Fruit fly (Drosophila melanogaster) whole organism, wandering third instar larva: ENCODE results near the gene CAH7.

Experiments used
- Abd-B ChIP-seq: fragments of >200 bp; optimal IDR thresholded peaks from 2 replicates; lab custom pipeline; 2017; ENCODE audit warnings: missing biosample characterization, missing genetic modification characterization
- CG32264 ChIP-seq: fragments of 200-800 bp; sonication (Bioruptor generic); optimal IDR thresholded peaks from 2 replicates; lab custom pipeline; 2016; ENCODE audit warnings: missing biosample characterization, missing genetic modification characterization
- CG9705 ChIP-seq: fragments of 200-800 bp; sonication (Bioruptor generic); optimal IDR thresholded peaks from 2 replicates; lab custom pipeline; 2018; ENCODE audit warnings: missing biosample characterization, mild to moderate bottlenecking, missing genetic modification characterization
- CrebA ChIP-seq: fragments of 200-800 bp; sonication (Bioruptor generic); optimal IDR thresholded peaks from 2 replicates; lab custom pipeline; 2016; ENCODE audit warnings: missing biosample characterization, mild to moderate bottlenecking, missing genetic modification characterization, borderline replicate concordance
- Dfd ChIP-seq: fragments of >200 bp; optimal IDR thresholded peaks from 2 replicates; lab custom pipeline; 2017; ENCODE audit warnings: missing biosample characterization, missing genetic modification characterization
- Dif ChIP-seq: fragments of 200-275, 200-300 bp; sonication (Bioruptor generic); optimal IDR thresholded peaks from 2 replicates; lab custom pipeline; 2018; ENCODE audit warnings: missing biosample characterization, missing genetic modification characterization; ENCODE audit not compliant: partially characterized antibody
- GATAd ChIP-seq: sonication (Bioruptor generic); optimal IDR thresholded peaks from 2 replicates; lab custom pipeline; 2016; ENCODE audit warnings: missing biosample characterization, missing genetic modification characterization
- HLH106 ChIP-seq: fragments of 200-800 bp; optimal IDR thresholded peaks from 3 replicates; lab custom pipeline; 2019; ENCODE audit warnings: missing biosample characterization, mild to moderate bottlenecking, missing genetic modification characterization, moderate library complexity
- Hnf4 ChIP-seq: fragments of 200-800 bp; sonication (Bioruptor generic); optimal IDR thresholded peaks from 2 replicates; lab custom pipeline; 2016; ENCODE audit warnings: missing biosample characterization, mild to moderate bottlenecking, missing genetic modification characterization
- Hr83 ChIP-seq: fragments of 200-300 bp; sonication (Bioruptor generic); optimal IDR thresholded peaks from 2 replicates; lab custom pipeline; 2016; ENCODE audit warnings: missing biosample characterization, mild to moderate bottlenecking, missing genetic modification characterization, moderate library complexity; ENCODE audit not compliant: poor library complexity, severe bottlenecking
- Mio ChIP-seq: sonication (Bioruptor generic); optimal IDR thresholded peaks from 2 replicates; lab custom pipeline; 2016; ENCODE audit warnings: missing biosample characterization, missing genetic modification characterization
- Myc ChIP-seq: fragments of >200 bp; optimal IDR thresholded peaks from 2 replicates; lab custom pipeline; 2017
- N ChIP-seq: fragments of >200 bp; optimal IDR thresholded peaks from 2 replicates; lab custom pipeline; 2018; ENCODE audit warnings: missing biosample characterization, missing external identifiers, missing genetic modification characterization
- OdsH ChIP-seq: fragments of 200-800 bp; sonication (Bioruptor generic); optimal IDR thresholded peaks from 2 replicates; lab custom pipeline; 2016; ENCODE audit warnings: missing biosample characterization, mild to moderate bottlenecking, missing genetic modification characterization
- Rel ChIP-seq, 2 experiments: fragments of 200-800 bp; sonication (Bioruptor generic) in 1 of 2; optimal IDR thresholded peaks; 2 replicates in 1 of 2; 3 replicates in 1 of 2; lab custom pipeline; 2016 to 2019; ENCODE audit warnings: mild to moderate bottlenecking in 2 of 2, missing biosample characterization in 2 of 2, missing genetic modification characterization in 2 of 2, moderate library complexity in 1 of 2
- Sp1 ChIP-seq: fragments of 200-800 bp; sonication (Bioruptor generic); optimal IDR thresholded peaks from 3 replicates; lab custom pipeline; 2019; ENCODE audit warnings: missing biosample characterization, mild to moderate bottlenecking, missing genetic modification characterization, moderate library complexity
- Vsx2 ChIP-seq: fragments of 200-300, 225-300 bp; sonication (Bioruptor generic); optimal IDR thresholded peaks from 2 replicates; lab custom pipeline; 2018; ENCODE audit warnings: missing biosample characterization, missing genetic modification characterization; ENCODE audit not compliant: partially characterized antibody
- br ChIP-seq: fragments of 200-800 bp; sonication (Bioruptor generic); optimal IDR thresholded peaks from 2 replicates; lab custom pipeline; 2016; ENCODE audit warnings: missing biosample characterization, missing genetic modification characterization
- brk ChIP-seq: fragments of 200-800 bp; sonication (Bioruptor generic); optimal IDR thresholded peaks from 2 replicates; lab custom pipeline; 2016; ENCODE audit warnings: missing biosample characterization, mild to moderate bottlenecking, missing genetic modification characterization
- dl ChIP-seq, 2 experiments: fragments of 175-275, 200-275 bp in 1 of 2; fragments of 200-275 bp in 1 of 2; sonication (Bioruptor generic); optimal IDR thresholded peaks; lab custom pipeline; 2018; ENCODE audit warnings: mild to moderate bottlenecking in 2 of 2, missing biosample characterization in 2 of 2, missing genetic modification characterization in 2 of 2, moderate library complexity in 2 of 2; ENCODE audit not compliant: partially characterized antibody in 2 of 2, insufficient read depth in 1 of 2
- dmrt93B ChIP-seq: fragments of 200-800 bp; sonication (Bioruptor generic); optimal IDR thresholded peaks from 2 replicates; lab custom pipeline; 2018; ENCODE audit warnings: missing biosample characterization, mild to moderate bottlenecking, missing genetic modification characterization
- ey ChIP-seq: fragments of 200-800 bp; sonication (Bioruptor generic); optimal IDR thresholded peaks from 2 replicates; lab custom pipeline; 2016; ENCODE audit warnings: missing biosample characterization, missing genetic modification characterization
- foxo ChIP-seq, 2 experiments: fragments of 200-800 bp; sonication (Bioruptor generic); optimal IDR thresholded peaks; 2 replicates in 1 of 2; 3 replicates in 1 of 2; lab custom pipeline; 2016 to 2017; ENCODE audit warnings: missing biosample characterization in 2 of 2, missing genetic modification characterization in 2 of 2
- fru ChIP-seq: fragments of 200-800 bp; sonication (Bioruptor generic); optimal IDR thresholded peaks from 3 replicates; lab custom pipeline; 2016; ENCODE audit warnings: missing biosample characterization, mild to moderate bottlenecking, missing genetic modification characterization
- h ChIP-seq: fragments of 200-800 bp; sonication (Bioruptor generic); optimal IDR thresholded peaks from 3 replicates; lab custom pipeline; 2016; ENCODE audit warnings: missing biosample characterization, mild to moderate bottlenecking, missing genetic modification characterization
- jim ChIP-seq: fragments of 175-275, 200-325 bp; sonication (Bioruptor generic); optimal IDR thresholded peaks from 2 replicates; lab custom pipeline; 2016; ENCODE audit warnings: missing biosample characterization, mild to moderate bottlenecking, missing genetic modification characterization
- psq ChIP-seq: fragments of 200-800 bp; sonication (Bioruptor generic); optimal IDR thresholded peaks from 3 replicates; lab custom pipeline; 2017; ENCODE audit warnings: missing biosample characterization, mild to moderate bottlenecking, missing genetic modification characterization, moderate library complexity
- rgr ChIP-seq: fragments of 200-800 bp; sonication (Bioruptor generic); optimal IDR thresholded peaks from 3 replicates; lab custom pipeline; 2016; ENCODE audit warnings: missing biosample characterization, mild to moderate bottlenecking, missing genetic modification characterization
- sage ChIP-seq: fragments of 200-800 bp; sonication (Bioruptor generic); optimal IDR thresholded peaks from 2 replicates; lab custom pipeline; 2016; ENCODE audit warnings: missing biosample characterization, mild to moderate bottlenecking, missing genetic modification characterization
- sv ChIP-seq: fragments of 200-800 bp; sonication (Bioruptor generic); optimal IDR thresholded peaks from 3 replicates; lab custom pipeline; 2016; ENCODE audit warnings: missing biosample characterization, missing genetic modification characterization
- tai ChIP-seq: sonication (Bioruptor generic); optimal IDR thresholded peaks from 2 replicates; lab custom pipeline; 2016; ENCODE audit warnings: missing biosample characterization, missing genetic modification characterization
- usp ChIP-seq: fragments of >200 bp; optimal IDR thresholded peaks from 2 replicates; lab custom pipeline; 2017; ENCODE audit warnings: missing biosample characterization, missing genetic modification characterization
- woc ChIP-seq: sonication (Bioruptor generic); optimal IDR thresholded peaks from 2 replicates; lab custom pipeline; 2016; ENCODE audit warnings: missing biosample characterization, mild to moderate bottlenecking, missing genetic modification characterization

CAH7 gene

dm6 chr3R:10121266-10121904 lies 9.3 kb downstream of the CAH7 start, which contains the start of the genes gammaSnap2 and ATPsynepsilonL:
Gene gammaSnap2 (minus strand): TSS chr3R:10121400.
Gene ATPsynepsilonL (plus strand): TSS chr3R:10121773.
- TF ChIP-seq rgr (no peak), psq (GFP tag; lab: Kevin White, UChicago) (no peak), fru (GFP tag; lab: Kevin White, UChicago) (no peak), foxo (GFP tag; optimal IDR thresholded peaks at IDR 0.05; lab: Kevin White, UChicago) (no peak), usp (no peak), tai (no peak), CG32264 (no peak), GATAd (GFP tag; lab: Kevin White, UChicago) (no peak)

- TF ChIP-seq Sp1 (GFP tag; lab: Kevin White, UChicago) (no peak), sv (no peak), dmrt93B (no peak), Abd-B (GFP tag; lab: Kevin White, UChicago) (no peak), br (GFP tag; lab: Kevin White, UChicago) (no peak), Mio (GFP tag; lab: Kevin White, UChicago) (no peak), Hnf4 (GFP tag; lab: Kevin White, UChicago) (no peak), foxo (GFP tag; optimal IDR thresholded peaks at IDR 0.05; lab: Kevin White, UChicago) (no peak), sage (GFP tag; lab: Kevin White, UChicago) (no peak), rgr (no peak)
- TF ChIP-seq, all 38 proteins: peak for 0
Measured at dm6 chr3R:10124764-10125163, 12.7 kb downstream of the CAH7 start.

dm6 chr3R:10125477-10125876 lies 13.4 kb downstream of the CAH7 start, which contains the start of gene knk:
Gene knk (minus strand): TSS chr3R:10125664.
- TF ChIP-seq dl (GFP tag; optimal IDR thresholded peaks at IDR 0.05; lab: Kevin White, UChicago; ENCODE audit: insufficient read depth in 1 of 2, partially characterized antibody in 2 of 2), result peak in 1 of 2 experiments; percentile 47
- TF ChIP-seq Abd-B (GFP tag; lab: Kevin White, UChicago), result no peak
- no peak for TF ChIP-seq dmrt93B
- no peak for TF ChIP-seq CrebA (GFP tag; lab: Kevin White, UChicago)
- no peak for TF ChIP-seq foxo (GFP tag; optimal IDR thresholded peaks at IDR 0.05; lab: Kevin White, UChicago)
- no peak for TF ChIP-seq Dfd (GFP tag; lab: Kevin White, UChicago)
- TF ChIP-seq brk (GFP tag; lab: Kevin White, UChicago), result no peak
- peak; percentile 52 for TF ChIP-seq Hnf4 (GFP tag; lab: Kevin White, UChicago)
- peak; percentile 35 for TF ChIP-seq h (GFP tag; lab: Kevin White, UChicago)
- TF ChIP-seq jim (GFP tag; lab: Kevin White, UChicago), result no peak
- no peak for TF ChIP-seq Mio (GFP tag; lab: Kevin White, UChicago)
- no peak for TF ChIP-seq N (GFP tag; lab: Kevin White, UChicago)
- TF ChIP-seq HLH106 (tag; lab: Kevin White, UChicago), result no peak
- TF ChIP-seq Hr83 (GFP tag; lab: Kevin White, UChicago), result no peak
- TF ChIP-seq woc (GFP tag; lab: Kevin White, UChicago), result peak; percentile 10
- TF ChIP-seq tai, result peak; percentile 14
- TF ChIP-seq OdsH (GFP tag; lab: Kevin White, UChicago), result no peak
- peak; percentile 56 for TF ChIP-seq Vsx2 (GFP tag; lab: Kevin White, UChicago)
- TF ChIP-seq Dif, result peak; percentile 69
- no peak for TF ChIP-seq rgr

dm6 chr3R:10130091-10130490 lies 18.1 kb downstream of the CAH7 start:
- TF ChIP-seq Mio (GFP tag; lab: Kevin White, UChicago), result no peak
- peak; percentile 34 for TF ChIP-seq sv
- TF ChIP-seq Rel (GFP tag; optimal IDR thresholded peaks at IDR 0.05; lab: Kevin White, UChicago), result no peak
- TF ChIP-seq Rel (tag; optimal IDR thresholded peaks at IDR 0.05; lab: Kevin White, UChicago), result no peak
- peak; percentile 71 for TF ChIP-seq h (GFP tag; lab: Kevin White, UChicago)
- TF ChIP-seq CG9705 (GFP tag; lab: Kevin White, UChicago), result no peak
- peak; percentile 57 for TF ChIP-seq br (GFP tag; lab: Kevin White, UChicago)
- peak; percentile 14 for TF ChIP-seq sage (GFP tag; lab: Kevin White, UChicago)
- peak; percentile 51 for TF ChIP-seq HLH106 (tag; lab: Kevin White, UChicago)
- peak; percentile 61 for TF ChIP-seq fru (GFP tag; lab: Kevin White, UChicago)
- peak; percentile 56 for TF ChIP-seq Hnf4 (GFP tag; lab: Kevin White, UChicago)
- TF ChIP-seq Dif, result no peak
- peak; percentile 58 for TF ChIP-seq rgr
- no peak for TF ChIP-seq usp
- TF ChIP-seq brk (GFP tag; lab: Kevin White, UChicago), result peak; percentile 32
- peak; percentile 51 for TF ChIP-seq ey
- no peak for TF ChIP-seq CrebA (GFP tag; lab: Kevin White, UChicago)
- no peak for TF ChIP-seq Myc (lab: Kevin White, UChicago)
- TF ChIP-seq Hr83 (GFP tag; lab: Kevin White, UChicago), result no peak
- TF ChIP-seq OdsH (GFP tag; lab: Kevin White, UChicago), result peak; percentile 56
- no peak for TF ChIP-seq Dfd (GFP tag; lab: Kevin White, UChicago)
- peak; percentile 39 for TF ChIP-seq psq (GFP tag; lab: Kevin White, UChicago)
- peak; percentile 29 for TF ChIP-seq Sp1 (GFP tag; lab: Kevin White, UChicago)
- no peak for TF ChIP-seq GATAd (GFP tag; lab: Kevin White, UChicago)
- TF ChIP-seq CG32264, result peak; percentile 8
